Worm (Caenorhabditis elegans) whole organism, young adult: ENCODE results near the gene srx-5.
A peak's percentile ranks its signal among the peaks of the same experiment; 100 is the strongest.

Source experiments
- C06A6.2 ChIP-seq: fragments of 200-800 bp; sonication (Bioruptor generic); conservative IDR thresholded peaks from 2 replicates; pipeline ENCODE4 v1.3.6; 2022; ENCODE audit warnings: missing genetic modification characterization, missing compliant biosample characterization
- C17E4.6 ChIP-seq: fragments of 200-800 bp; sonication (Bioruptor generic); IDR thresholded peaks from 2 replicates; pipeline ENCODE4 v1.3.6; 2022; ENCODE audit warnings: missing genetic modification reagents, missing genetic modification characterization, missing compliant biosample characterization
- F22D6.2 ChIP-seq: sonication (generic microtip); optimal IDR thresholded peaks from 2 replicates; lab custom pipeline; 2016; ENCODE audit warnings: mild to moderate bottlenecking, missing genetic modification characterization, missing compliant biosample characterization
- F37B4.10 ChIP-seq: fragments of 200-800 bp; sonication (Bioruptor generic); IDR thresholded peaks from 2 replicates; pipeline ENCODE4 v1.3.6; 2022; ENCODE audit warnings: missing genetic modification characterization, missing compliant biosample characterization
- F55B11.4 ChIP-seq: sonication (generic microtip); optimal IDR thresholded peaks from 2 replicates; lab custom pipeline; 2016; ENCODE audit warnings: missing compliant biosample characterization, missing genetic modification characterization, borderline replicate concordance; ENCODE audit not compliant: insufficient read depth
- K11D2.4 ChIP-seq: fragments of 200-800 bp; sonication (Bioruptor generic); IDR thresholded peaks from 2 replicates; pipeline ENCODE4 v1.3.6; 2022; ENCODE audit warnings: missing genetic modification reagents, missing genetic modification characterization, missing compliant biosample characterization
- Y53F4B.3 ChIP-seq: fragments of 200-800 bp; sonication (Bioruptor generic); IDR thresholded peaks from 2 replicates; pipeline ENCODE4 v1.3.6; 2022; ENCODE audit warnings: missing genetic modification reagents, missing genetic modification characterization, missing compliant biosample characterization
- Y53G8AR.9 ChIP-seq: fragments of 200-800 bp; sonication (Bioruptor generic); conservative IDR thresholded peaks from 2 replicates; pipeline ENCODE4 v1.3.6; 2022; ENCODE audit warnings: missing genetic modification reagents, missing genetic modification characterization, missing compliant biosample characterization
- Y79H2A.3 ChIP-seq: fragments of 200-800 bp; sonication (Bioruptor generic); conservative IDR thresholded peaks from 2 replicates; pipeline ENCODE4 v1.3.6; 2022; ENCODE audit warnings: missing genetic modification reagents, missing genetic modification characterization, missing compliant biosample characterization
- Y95B8A.8 ChIP-seq: fragments of 200-800 bp; sonication (Bioruptor generic); IDR thresholded peaks from 2 replicates; pipeline ENCODE4 v1.3.6; 2022; ENCODE audit warnings: missing genetic modification reagents, missing genetic modification characterization, missing compliant biosample characterization
- ZK185.1 ChIP-seq: sonication (generic microtip); optimal IDR thresholded peaks from 2 replicates; lab custom pipeline; 2016; ENCODE audit warnings: mild to moderate bottlenecking, missing genetic modification characterization, missing compliant biosample characterization; ENCODE audit not compliant: poor library complexity, severe bottlenecking
- akir-1 ChIP-seq: fragments of 200-800 bp; sonication (Bioruptor generic); optimal IDR thresholded peaks from 2 replicates; lab custom pipeline; 2018; ENCODE audit warnings: mild to moderate bottlenecking, missing genetic modification characterization, moderate library complexity, missing compliant biosample characterization
- ama-1 ChIP-seq, 3 experiments: fragments of 150-350 bp in 1 of 3; sonication (generic microtip) in 2 of 3; optimal IDR thresholded peaks; 2 replicates each; lab custom pipeline; 2014 to 2018; ENCODE audit warnings: missing biosample characterization in 2 of 3, missing genetic modification characterization in 2 of 3, missing genetic modification reagents in 2 of 3
- aptf-3 ChIP-seq: fragments of 200-800 bp; sonication (Bioruptor generic); IDR thresholded peaks from 2 replicates; pipeline ENCODE4 v1.3.6; 2022; ENCODE audit warnings: missing genetic modification characterization, missing compliant biosample characterization
- attf-5 ChIP-seq: fragments of 200-800 bp; sonication (Bioruptor generic); optimal IDR thresholded peaks from 2 replicates; lab custom pipeline; 2018; ENCODE audit warnings: mild to moderate bottlenecking, missing genetic modification characterization, missing compliant biosample characterization
- cebp-2 ChIP-seq: fragments of 200-800 bp; sonication (Bioruptor generic); IDR thresholded peaks from 2 replicates; pipeline ENCODE4 v1.3.6; 2022; ENCODE audit warnings: missing genetic modification characterization, missing compliant biosample characterization
- ceh-27 ChIP-seq: fragments of 200-800 bp; sonication (Bioruptor generic); optimal IDR thresholded peaks from 2 replicates; lab custom pipeline; 2018; ENCODE audit warnings: mild to moderate bottlenecking, missing genetic modification characterization, moderate library complexity, missing compliant biosample characterization
- ceh-40 ChIP-seq: fragments of 200-800 bp; sonication (Bioruptor generic); IDR thresholded peaks from 2 replicates; pipeline ENCODE4 v1.3.6; 2022; ENCODE audit warnings: missing genetic modification characterization, missing compliant biosample characterization
- ceh-79 ChIP-seq: sonication (generic microtip); optimal IDR thresholded peaks from 2 replicates; lab custom pipeline; 2017; ENCODE audit warnings: mild to moderate bottlenecking, missing genetic modification characterization, missing compliant biosample characterization
- chd-7 ChIP-seq: sonication (generic microtip); optimal IDR thresholded peaks from 2 replicates; lab custom pipeline; 2016; ENCODE audit warnings: mild to moderate bottlenecking, missing genetic modification characterization, moderate library complexity, missing compliant biosample characterization
- dox-1 ChIP-seq: fragments of 200-800 bp; sonication (Bioruptor generic); IDR thresholded peaks from 2 replicates; pipeline ENCODE4 v1.3.6; 2022; ENCODE audit warnings: missing genetic modification reagents, missing genetic modification characterization, missing compliant biosample characterization
- efl-1 ChIP-seq: fragments of 150-350 bp; optimal IDR thresholded peaks from 2 replicates; lab custom pipeline; 2014; ENCODE audit warnings: missing biosample characterization, missing genetic modification reagents, missing genetic modification characterization
- egl-44 ChIP-seq: fragments of 200-800 bp; sonication (Bioruptor generic); IDR thresholded peaks from 2 replicates; pipeline ENCODE4 v1.3.6; 2022; ENCODE audit warnings: missing genetic modification reagents, missing genetic modification characterization, missing compliant biosample characterization
- egrh-3 ChIP-seq: fragments of 200-800 bp; sonication (Bioruptor generic); IDR thresholded peaks from 2 replicates; pipeline ENCODE4 v1.3.6; 2022; ENCODE audit warnings: missing genetic modification reagents, missing genetic modification characterization, missing compliant biosample characterization
- ekl-4 ChIP-seq: fragments of 200-800 bp; sonication (Bioruptor generic); IDR thresholded peaks from 2 replicates; pipeline ENCODE4 v1.3.6; 2022; ENCODE audit warnings: missing genetic modification reagents, missing genetic modification characterization, missing compliant biosample characterization
- gei-17 ChIP-seq: fragments of 200-800 bp; sonication (Bioruptor generic); optimal IDR thresholded peaks from 2 replicates; lab custom pipeline; 2018; ENCODE audit warnings: mild to moderate bottlenecking, missing genetic modification characterization, missing compliant biosample characterization
- hmg-1.2 ChIP-seq: fragments of 200-800 bp; sonication (Bioruptor generic); IDR thresholded peaks from 2 replicates; pipeline ENCODE4 v1.3.6; 2022; ENCODE audit warnings: missing genetic modification reagents, missing genetic modification characterization, missing compliant biosample characterization
- hmg-20 ChIP-seq: fragments of 200-800 bp; sonication (Bioruptor generic); IDR thresholded peaks from 2 replicates; pipeline ENCODE4 v1.3.6; 2022; ENCODE audit warnings: missing genetic modification reagents, missing genetic modification characterization, missing compliant biosample characterization
- hrde-1 ChIP-seq: sonication (generic microtip); optimal IDR thresholded peaks from 2 replicates; lab custom pipeline; 2016; ENCODE audit warnings: missing genetic modification characterization, mild to moderate bottlenecking, missing compliant biosample characterization, moderate library complexity, missing genotype, missing genetic modification reagents, borderline replicate concordance
- let-526 ChIP-seq: fragments of 200-800 bp; sonication (Bioruptor generic); IDR thresholded peaks from 2 replicates; pipeline ENCODE4 v1.3.6; 2022; ENCODE audit warnings: missing genetic modification reagents, missing genetic modification characterization, missing compliant biosample characterization
- let-607 ChIP-seq, 2 experiments: fragments of 200-800 bp in 1 of 2; sonication (Bioruptor generic) in 1 of 2; sonication (generic microtip) in 1 of 2; optimal IDR thresholded peaks; 2 replicates each; lab custom pipeline; 2016 to 2018; ENCODE audit warnings: mild to moderate bottlenecking in 2 of 2, missing compliant biosample characterization in 2 of 2, missing genetic modification characterization in 2 of 2, moderate library complexity in 2 of 2, missing genotype in 1 of 2
- lin-35 ChIP-seq, 3 experiments: fragments of 150-350 bp in 2 of 3; sonication (generic microtip) in 1 of 3; optimal IDR thresholded peaks; 2 replicates each; lab custom pipeline; 2014 to 2018; ENCODE audit warnings: missing biosample characterization in 3 of 3, missing genetic modification characterization in 3 of 3, missing genetic modification reagents in 3 of 3
- lin-54 ChIP-seq: fragments of 200-800 bp; sonication (Bioruptor generic); optimal IDR thresholded peaks from 2 replicates; lab custom pipeline; 2018; ENCODE audit warnings: mild to moderate bottlenecking, missing genetic modification characterization, missing compliant biosample characterization
- madf-6 ChIP-seq: fragments of 200-800 bp; sonication (Bioruptor generic); IDR thresholded peaks from 2 replicates; pipeline ENCODE4 v1.3.6; 2022; ENCODE audit warnings: missing genetic modification reagents, missing genetic modification characterization, missing compliant biosample characterization
- mcd-1 ChIP-seq: fragments of 200-800 bp; sonication (Bioruptor generic); IDR thresholded peaks from 2 replicates; pipeline ENCODE4 v1.3.6; 2022; ENCODE audit warnings: missing genetic modification reagents, missing genetic modification characterization, missing compliant biosample characterization
- mel-28 ChIP-seq: sonication (generic microtip); optimal IDR thresholded peaks from 2 replicates; lab custom pipeline; 2016; ENCODE audit warnings: borderline replicate concordance, mild to moderate bottlenecking, missing genetic modification characterization, missing compliant biosample characterization
- nfya-2 ChIP-seq: fragments of 200-800 bp; sonication (Bioruptor generic); IDR thresholded peaks from 2 replicates; pipeline ENCODE4 v1.3.6; 2022; ENCODE audit warnings: missing genetic modification reagents, missing genetic modification characterization, missing compliant biosample characterization
- nfyb-1 ChIP-seq: fragments of 200-800 bp; sonication (Bioruptor generic); IDR thresholded peaks from 2 replicates; pipeline ENCODE4 v1.3.6; 2022; ENCODE audit warnings: missing genetic modification reagents, missing genetic modification characterization, missing compliant biosample characterization
- nhr-27 ChIP-seq: fragments of 200-800 bp; sonication (Bioruptor generic); optimal IDR thresholded peaks from 2 replicates; lab custom pipeline; 2018; ENCODE audit warnings: mild to moderate bottlenecking, missing genetic modification characterization, moderate library complexity, missing compliant biosample characterization
- nhr-90 ChIP-seq: sonication (generic microtip); optimal IDR thresholded peaks from 2 replicates; lab custom pipeline; 2016; ENCODE audit warnings: missing genotype, mild to moderate bottlenecking, missing genetic modification characterization, missing compliant biosample characterization
- rcor-1 ChIP-seq: fragments of 200-800 bp; sonication (Bioruptor generic); IDR thresholded peaks from 2 replicates; pipeline ENCODE4 v1.3.6; 2022; ENCODE audit warnings: missing genetic modification reagents, missing genetic modification characterization, missing compliant biosample characterization
- snpc-4 ChIP-seq, 5 experiments: fragments of 150-350 bp in 1 of 5; sonication (generic microtip) in 4 of 5; optimal IDR thresholded peaks; 2 replicates each; lab custom pipeline; 2014 to 2018; ENCODE audit warnings: missing genetic modification characterization in 5 of 5, missing biosample characterization in 3 of 5, antibody characterized with exemption in 2 of 5, mild to moderate bottlenecking in 2 of 5, missing compliant biosample characterization in 2 of 5, missing genotype in 2 of 5, moderate library complexity in 2 of 5, missing genetic modification reagents in 1 of 5
- somi-1 ChIP-seq: fragments of 200-800 bp; sonication (Bioruptor generic); optimal IDR thresholded peaks from 2 replicates; lab custom pipeline; 2018; ENCODE audit warnings: mild to moderate bottlenecking, missing genetic modification characterization, missing compliant biosample characterization
- tbp1 ChIP-seq: fragments of 200-800 bp; sonication (Bioruptor generic); optimal IDR thresholded peaks from 2 replicates; lab custom pipeline; 2018; ENCODE audit warnings: mild to moderate bottlenecking, missing genetic modification characterization, missing compliant biosample characterization
- tlf-1 ChIP-seq: fragments of 200-800 bp; sonication (Bioruptor generic); optimal IDR thresholded peaks from 2 replicates; lab custom pipeline; 2018; ENCODE audit warnings: mild to moderate bottlenecking, missing genetic modification characterization, missing compliant biosample characterization
- zfh-2 ChIP-seq: fragments of 200-800 bp; sonication (Bioruptor generic); conservative IDR thresholded peaks from 2 replicates; pipeline ENCODE4 v1.3.6; 2022; ENCODE audit warnings: missing genetic modification reagents, missing genetic modification characterization, missing compliant biosample characterization
- ztf-3 ChIP-seq: fragments of 200-800 bp; sonication (Bioruptor generic); optimal IDR thresholded peaks from 2 replicates; lab custom pipeline; 2018; ENCODE audit warnings: mild to moderate bottlenecking, missing genetic modification characterization, missing compliant biosample characterization

srx-5 gene

ce11 chrV:731330-731729 lies 31.5 kb downstream of the srx-5 start (continued):
- TF ChIP-seq F37B4.10 (no peak), zfh-2 (peak; percentile 81), hmg-20 (GFP tag; lab: Robert Waterston, UW) (no peak), rcor-1 (GFP tag; lab: Robert Waterston, UW) (peak; percentile 47; the same call in 1 of the 2 replicates), ztf-3 (GFP tag; lab: Kevin White, UChicago) (no peak), egrh-3 (peak; percentile 67), Y53G8AR.9 (peak; percentile 75; the same call in 1 of the 2 replicates), C06A6.2 (GFP tag; lab: Robert Waterston, UW) (peak; percentile 84), lin-35 (GFP tag; optimal IDR thresholded peaks at IDR 0.05; lab: Kevin White, UChicago) (peak in 1 of 3 experiments; percentile 29), hmg-1.2 (peak; percentile 85), ceh-79 (tag; lab: Kevin White, UChicago) (no peak), ekl-4 (GFP tag; lab: Robert Waterston, UW) (peak; percentile 78), C17E4.6 (no peak), somi-1 (GFP tag; lab: Kevin White, UChicago) (peak; percentile 89), aptf-3 (GFP tag; lab: Robert Waterston, UW) (no peak), mcd-1 (GFP tag; lab: Robert Waterston, UW) (peak; percentile 73), ceh-27 (GFP tag; lab: Kevin White, UChicago) (peak; percentile 41), let-607 (tag; optimal IDR thresholded peaks at IDR 0.05; lab: Kevin White, UChicago) (peak in 1 of 2 experiments; percentile 85), ZK185.1 (tag; lab: Kevin White, UChicago) (peak; percentile 73), Y79H2A.3 (GFP tag; lab: Robert Waterston, UW) (no peak), tlf-1 (GFP tag; lab: Kevin White, UChicago) (peak; percentile 84), Y53F4B.3 (GFP tag; lab: Robert Waterston, UW) (no peak), mel-28 (no peak), nfyb-1 (GFP tag; lab: Robert Waterston, UW) (peak; percentile 89), akir-1 (GFP tag; lab: Kevin White, UChicago) (no peak), let-526 (GFP tag; lab: Robert Waterston, UW) (peak; percentile 96), ceh-40 (GFP tag; lab: Robert Waterston, UW) (no peak), efl-1 (GFP tag; lab: Kevin White, UChicago) (no peak), lin-54 (GFP tag; lab: Kevin White, UChicago) (peak; percentile 61), hrde-1 (tag; lab: Kevin White, UChicago) (no peak), K11D2.4 (GFP tag; lab: Robert Waterston, UW) (peak; percentile 84), madf-6 (GFP tag; lab: Robert Waterston, UW) (0 out of 2 replicates have a peak, but pooled peaks have one; percentile 31), tbp1 (GFP tag; lab: Kevin White, UChicago) (peak; percentile 63), F55B11.4 (tag; lab: Kevin White, UChicago) (no peak), ama-1 (optimal IDR thresholded peaks at IDR 0.05; lab: Kevin White, UChicago) (peak; percentile 1), ama-1 (GFP tag; optimal IDR thresholded peaks at IDR 0.05; lab: Kevin White, UChicago) (no peak), nhr-27 (tag; lab: Kevin White, UChicago) (no peak), chd-7 (tag; lab: Kevin White, UChicago) (peak; percentile 93), dox-1 (GFP tag; lab: Robert Waterston, UW) (peak; percentile 60; the same call in 1 of the 2 replicates), egl-44 (GFP tag; lab: Robert Waterston, UW) (peak; percentile 88; the same call in 1 of the 2 replicates), cebp-2 (GFP tag; lab: Robert Waterston, UW) (0 out of 2 replicates have a peak, but pooled peaks have one; percentile 61), nhr-90 (tag; lab: Kevin White, UChicago) (peak; percentile 79), gei-17 (GFP tag; lab: Kevin White, UChicago) (peak; percentile 55), attf-5 (GFP tag; lab: Kevin White, UChicago) (peak; percentile 81), Y95B8A.8 (GFP tag; lab: Robert Waterston, UW) (peak; percentile 74; the same call in 1 of the 2 replicates), snpc-4 (GFP tag; optimal IDR thresholded peaks at IDR 0.05; lab: Kevin White, UChicago) (no peak), snpc-4 (tag; optimal IDR thresholded peaks at IDR 0.05; lab: Kevin White, UChicago) (peak in 2 of 4 experiments; percentile 41 to 47), nfya-2 (no peak), F22D6.2 (tag; lab: Kevin White, UChicago) (peak; percentile 84)
